Worm (Caenorhabditis elegans): ENCODE results near the gene mma-1.

DNA sequence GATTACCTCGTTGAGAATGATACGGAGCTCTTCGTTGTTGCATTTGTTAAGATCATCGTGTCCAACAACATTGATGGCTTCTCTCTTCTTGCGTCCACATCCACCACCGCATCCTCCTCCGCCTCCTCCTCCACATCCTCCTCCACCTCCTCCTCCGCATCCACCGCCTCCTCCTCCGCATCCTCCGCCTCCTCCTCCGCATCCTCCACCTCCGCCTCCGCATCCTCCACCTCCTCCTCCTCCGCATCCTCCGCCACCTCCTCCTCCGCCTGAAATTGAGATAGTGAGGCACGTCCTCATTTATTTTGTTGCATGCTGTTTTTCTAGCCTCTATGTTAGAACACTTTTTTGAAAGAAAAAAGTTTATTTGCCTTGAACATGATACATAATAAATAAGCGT lies 20.2 kb downstream of the mma-1 start:
- no peak for TF ChIP-seq ham-2 (GFP tag; optimal IDR thresholded peaks at IDR 0.05)
- TF ChIP-seq nhr-237 (tag; optimal IDR thresholded peaks at IDR 0.05), result no peak
